Fruit fly (Drosophila melanogaster): Measurements from ENCODE around the gene CG31457.

dm6 chr3R:23147625-23148024, 19.8 kb upstream of the CG31457 start:
- TF ChIP-seq psq (optimal IDR thresholded peaks at IDR 0.05) = no peak
- no peak for TF ChIP-seq ttk (optimal IDR thresholded peaks at IDR 0.05)

Data from Kc167 (cell line).